Worm (Caenorhabditis elegans) whole organism, young adult: ENCODE results near the gene mtm-5.

Experiments used
- F49E8.2 ChIP-seq: sonication (generic microtip); optimal IDR thresholded peaks from 3 replicates; lab custom pipeline; 2017; ENCODE audit warnings: missing genetic modification characterization, mild to moderate bottlenecking, missing compliant biosample characterization, antibody characterized with exemption, moderate library complexity; ENCODE audit not compliant: insufficient read depth
- K12H6.12 ChIP-seq: fragments of 200-800 bp; sonication (Bioruptor generic); optimal IDR thresholded peaks from 2 replicates; lab custom pipeline; 2018; ENCODE audit warnings: mild to moderate bottlenecking, missing genetic modification characterization, missing compliant biosample characterization
- T07F8.4 ChIP-seq: sonication (generic microtip); optimal IDR thresholded peaks from 2 replicates; lab custom pipeline; 2016; ENCODE audit warnings: mild to moderate bottlenecking, missing genetic modification characterization, moderate library complexity, missing compliant biosample characterization
- Y79H2A.3 ChIP-seq: fragments of 200-800 bp; sonication (Bioruptor generic); conservative IDR thresholded peaks from 2 replicates; pipeline ENCODE4 v1.3.6; 2022; ENCODE audit warnings: missing genetic modification reagents, missing genetic modification characterization, missing compliant biosample characterization
- aptf-3 ChIP-seq: fragments of 200-800 bp; sonication (Bioruptor generic); IDR thresholded peaks from 2 replicates; pipeline ENCODE4 v1.3.6; 2022; ENCODE audit warnings: missing genetic modification characterization, missing compliant biosample characterization
- athp-1 ChIP-seq: sonication (generic microtip); optimal IDR thresholded peaks from 2 replicates; lab custom pipeline; 2017; ENCODE audit warnings: mild to moderate bottlenecking, missing genetic modification characterization, missing compliant biosample characterization
- attf-6 ChIP-seq: fragments of 200-800 bp; sonication (Bioruptor generic); IDR thresholded peaks from 2 replicates; pipeline ENCODE4 v1.3.6; 2022; ENCODE audit warnings: missing genetic modification reagents, missing genetic modification characterization, missing compliant biosample characterization
- cebp-2 ChIP-seq: fragments of 200-800 bp; sonication (Bioruptor generic); IDR thresholded peaks from 2 replicates; pipeline ENCODE4 v1.3.6; 2022; ENCODE audit warnings: missing genetic modification characterization, missing compliant biosample characterization
- ceh-100 ChIP-seq: fragments of 200-800 bp; sonication (Bioruptor generic); IDR thresholded peaks from 2 replicates; pipeline ENCODE4 v1.3.6; 2022; ENCODE audit warnings: missing genetic modification reagents, missing genetic modification characterization, missing compliant biosample characterization
- dox-1 ChIP-seq: fragments of 200-800 bp; sonication (Bioruptor generic); IDR thresholded peaks from 2 replicates; pipeline ENCODE4 v1.3.6; 2022; ENCODE audit warnings: missing genetic modification reagents, missing genetic modification characterization, missing compliant biosample characterization
- efl-1 ChIP-seq: fragments of 150-350 bp; optimal IDR thresholded peaks from 2 replicates; lab custom pipeline; 2014; ENCODE audit warnings: missing biosample characterization, missing genetic modification reagents, missing genetic modification characterization
- egl-44 ChIP-seq: fragments of 200-800 bp; sonication (Bioruptor generic); IDR thresholded peaks from 2 replicates; pipeline ENCODE4 v1.3.6; 2022; ENCODE audit warnings: missing genetic modification reagents, missing genetic modification characterization, missing compliant biosample characterization
- ets-4 ChIP-seq: fragments of 200-800 bp; sonication (Bioruptor generic); optimal IDR thresholded peaks from 2 replicates; lab custom pipeline; 2018; ENCODE audit warnings: mild to moderate bottlenecking, missing genetic modification characterization, missing compliant biosample characterization
- fkh-3 ChIP-seq: sonication (generic microtip); optimal IDR thresholded peaks from 2 replicates; lab custom pipeline; 2016; ENCODE audit warnings: mild to moderate bottlenecking, missing genetic modification characterization, missing compliant biosample characterization
- hmg-20 ChIP-seq: fragments of 200-800 bp; sonication (Bioruptor generic); IDR thresholded peaks from 2 replicates; pipeline ENCODE4 v1.3.6; 2022; ENCODE audit warnings: missing genetic modification reagents, missing genetic modification characterization, missing compliant biosample characterization
- hrde-1 ChIP-seq: sonication (generic microtip); optimal IDR thresholded peaks from 2 replicates; lab custom pipeline; 2016; ENCODE audit warnings: missing genetic modification characterization, mild to moderate bottlenecking, missing compliant biosample characterization, moderate library complexity, missing genotype, missing genetic modification reagents, borderline replicate concordance
- let-526 ChIP-seq: fragments of 200-800 bp; sonication (Bioruptor generic); IDR thresholded peaks from 2 replicates; pipeline ENCODE4 v1.3.6; 2022; ENCODE audit warnings: missing genetic modification reagents, missing genetic modification characterization, missing compliant biosample characterization
- let-607 ChIP-seq, 2 experiments: fragments of 200-800 bp in 1 of 2; sonication (Bioruptor generic) in 1 of 2; sonication (generic microtip) in 1 of 2; optimal IDR thresholded peaks; 2 replicates each; lab custom pipeline; 2016 to 2018; ENCODE audit warnings: mild to moderate bottlenecking in 2 of 2, missing compliant biosample characterization in 2 of 2, missing genetic modification characterization in 2 of 2, moderate library complexity in 2 of 2, missing genotype in 1 of 2
- lsy-27 ChIP-seq: sonication (generic microtip); optimal IDR thresholded peaks from 2 replicates; lab custom pipeline; 2017; ENCODE audit warnings: missing genetic modification characterization, mild to moderate bottlenecking, missing compliant biosample characterization, antibody characterized with exemption, missing genotype, borderline replicate concordance; ENCODE audit not compliant: insufficient read depth
- nfyb-1 ChIP-seq: fragments of 200-800 bp; sonication (Bioruptor generic); IDR thresholded peaks from 2 replicates; pipeline ENCODE4 v1.3.6; 2022; ENCODE audit warnings: missing genetic modification reagents, missing genetic modification characterization, missing compliant biosample characterization
- nhr-80 ChIP-seq: sonication (generic microtip); optimal IDR thresholded peaks from 2 replicates; lab custom pipeline; 2016; ENCODE audit warnings: missing genetic modification characterization, missing compliant biosample characterization
- pbrm-1 ChIP-seq: fragments of 200-800 bp; sonication (Bioruptor generic); IDR thresholded peaks from 2 replicates; pipeline ENCODE4 v1.3.6; 2022; ENCODE audit warnings: missing genetic modification reagents, missing genetic modification characterization, missing compliant biosample characterization
- repo-1 ChIP-seq: sonication (generic microtip); optimal IDR thresholded peaks from 2 replicates; lab custom pipeline; 2017; ENCODE audit warnings: mild to moderate bottlenecking, missing genetic modification characterization, missing compliant biosample characterization
- sdz-38 ChIP-seq: sonication (generic microtip); optimal IDR thresholded peaks from 2 replicates; lab custom pipeline; 2016; ENCODE audit warnings: missing genotype, missing genetic modification characterization, missing compliant biosample characterization
- snpc-4 ChIP-seq, 5 experiments: fragments of 150-350 bp in 1 of 5; sonication (generic microtip) in 4 of 5; optimal IDR thresholded peaks; 2 replicates each; lab custom pipeline; 2014 to 2018; ENCODE audit warnings: missing genetic modification characterization in 5 of 5, missing biosample characterization in 3 of 5, antibody characterized with exemption in 2 of 5, mild to moderate bottlenecking in 2 of 5, missing compliant biosample characterization in 2 of 5, missing genotype in 2 of 5, moderate library complexity in 2 of 5, missing genetic modification reagents in 1 of 5
- tbp1 ChIP-seq: fragments of 200-800 bp; sonication (Bioruptor generic); optimal IDR thresholded peaks from 2 replicates; lab custom pipeline; 2018; ENCODE audit warnings: mild to moderate bottlenecking, missing genetic modification characterization, missing compliant biosample characterization
- tbx-9 ChIP-seq: sonication (generic microtip); optimal IDR thresholded peaks from 2 replicates; lab custom pipeline; 2016; ENCODE audit warnings: borderline replicate concordance, missing genetic modification characterization, inconsistent platforms, missing compliant biosample characterization
- tlf-1 ChIP-seq: fragments of 200-800 bp; sonication (Bioruptor generic); optimal IDR thresholded peaks from 2 replicates; lab custom pipeline; 2018; ENCODE audit warnings: mild to moderate bottlenecking, missing genetic modification characterization, missing compliant biosample characterization
- zfh-2 ChIP-seq: fragments of 200-800 bp; sonication (Bioruptor generic); conservative IDR thresholded peaks from 2 replicates; pipeline ENCODE4 v1.3.6; 2022; ENCODE audit warnings: missing genetic modification reagents, missing genetic modification characterization, missing compliant biosample characterization
- zim-3 ChIP-seq: sonication (generic microtip); optimal IDR thresholded peaks from 2 replicates; lab custom pipeline; 2017; ENCODE audit warnings: mild to moderate bottlenecking, missing genetic modification characterization, moderate library complexity, missing compliant biosample characterization
- ztf-22 ChIP-seq: fragments of 200-800 bp; sonication (Bioruptor generic); optimal IDR thresholded peaks from 2 replicates; lab custom pipeline; 2018; ENCODE audit warnings: mild to moderate bottlenecking, missing genetic modification characterization, moderate library complexity, missing compliant biosample characterization
- ztf-25 ChIP-seq: fragments of 200-800 bp; sonication (Bioruptor generic); IDR thresholded peaks from 2 replicates; pipeline ENCODE4 v1.3.6; 2022; ENCODE audit warnings: missing genetic modification reagents, missing genetic modification characterization, missing compliant biosample characterization
- ztf-3 ChIP-seq: fragments of 200-800 bp; sonication (Bioruptor generic); optimal IDR thresholded peaks from 2 replicates; lab custom pipeline; 2018; ENCODE audit warnings: mild to moderate bottlenecking, missing genetic modification characterization, missing compliant biosample characterization

mtm-5 gene

ce11 chrX:5256999-5257398 lies 13.8 kb upstream of the mtm-5 start, which contains the start of gene nspg-12:
nspg-12 (plus strand) TSS chrX:5257299.
- no peak for TF ChIP-seq hrde-1 (tag; lab: Kevin White, UChicago)
- TF ChIP-seq sdz-38 (tag; lab: Kevin White, UChicago): no peak
- no peak for TF ChIP-seq egl-44 (GFP tag; lab: Robert Waterston, UW)
- no peak for TF ChIP-seq F49E8.2
- no peak for TF ChIP-seq let-526 (GFP tag; lab: Robert Waterston, UW)
- no peak for TF ChIP-seq efl-1
- TF ChIP-seq ztf-22: no peak
- TF ChIP-seq hmg-20 (GFP tag; lab: Robert Waterston, UW): no peak
- no peak for TF ChIP-seq zfh-2
- no peak for TF ChIP-seq lsy-27 (tag; lab: Kevin White, UChicago)
- no peak for TF ChIP-seq T07F8.4 (tag; lab: Kevin White, UChicago)
- no peak for TF ChIP-seq snpc-4 (GFP tag; optimal IDR thresholded peaks at IDR 0.05; lab: Kevin White, UChicago)
- TF ChIP-seq snpc-4 (tag; optimal IDR thresholded peaks at IDR 0.05; lab: Kevin White, UChicago): no peak
- TF ChIP-seq attf-6: no peak
- no peak for TF ChIP-seq tbx-9 (tag; lab: Kevin White, UChicago)
- no peak for TF ChIP-seq pbrm-1 (GFP tag; lab: Robert Waterston, UW)

ce11 chrX:5255320-5255719 lies 12.1 kb upstream of the mtm-5 start:
- TF ChIP-seq ztf-3 (GFP tag; lab: Kevin White, UChicago) (no peak), athp-1 (tag; lab: Kevin White, UChicago) (no peak), nhr-80 (peak; percentile 41), repo-1 (no peak), sdz-38 (tag; lab: Kevin White, UChicago) (no peak), aptf-3 (GFP tag; lab: Robert Waterston, UW) (no peak)
- TF ChIP-seq, all 124 proteins: peak for 1

DNA sequence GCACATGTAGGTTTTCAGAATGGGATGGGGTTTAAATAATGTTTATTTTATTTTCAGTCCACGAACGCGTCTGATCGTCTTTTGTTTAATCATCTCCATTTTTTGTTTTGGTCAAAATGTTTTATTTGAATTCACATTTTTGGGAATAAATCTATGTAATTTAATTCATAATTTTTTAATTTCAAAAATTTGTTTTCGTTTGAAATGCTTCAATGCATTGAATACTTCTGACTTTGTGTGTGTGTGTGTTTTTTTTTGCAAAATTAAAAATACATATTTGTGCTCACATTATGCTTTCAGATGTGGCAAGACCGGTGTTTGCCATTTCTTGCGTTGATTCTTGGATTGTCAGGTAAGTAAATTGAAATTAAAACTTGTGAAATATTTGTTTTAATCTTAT lies 11.7 kb upstream of the mtm-5 start, which contains the start of gene nspg-13:
TSS of gene nspg-13 (plus strand) at position 301 of the 400 bp plus-strand sequence.
- no peak for TF ChIP-seq zim-3
- no peak for TF ChIP-seq ceh-100 (GFP tag; lab: Robert Waterston, UW)
- no peak for TF ChIP-seq tlf-1 (GFP tag; lab: Kevin White, UChicago)
- no peak for TF ChIP-seq ztf-25 (GFP tag; lab: Robert Waterston, UW)
- TF ChIP-seq hmg-20 (GFP tag; lab: Robert Waterston, UW): no peak
- TF ChIP-seq Y79H2A.3 (GFP tag; lab: Robert Waterston, UW): no peak
- TF ChIP-seq K12H6.12: no peak

- TF ChIP-seq cebp-2 (GFP tag; lab: Robert Waterston, UW) (no peak), ets-4 (GFP tag; lab: Kevin White, UChicago) (peak; percentile 8), let-607 (tag; optimal IDR thresholded peaks at IDR 0.05; lab: Kevin White, UChicago) (peak in 1 of 2 experiments; percentile 7), dox-1 (GFP tag; lab: Robert Waterston, UW) (peak; percentile 66), fkh-3 (no peak), snpc-4 (GFP tag; optimal IDR thresholded peaks at IDR 0.05; lab: Kevin White, UChicago) (no peak), snpc-4 (tag; optimal IDR thresholded peaks at IDR 0.05; lab: Kevin White, UChicago) (no peak), tbp1 (peak; percentile 6), nhr-80 (peak; percentile 89), nfyb-1 (GFP tag; lab: Robert Waterston, UW) (0 out of 2 replicates have a peak, but pooled peaks have one; percentile 51)
These were observed 9.6 kb upstream of the mtm-5 start, which contains the start of gene nspg-14 for ce11 chrX:5252798-5253197. nspg-14 (plus strand) TSS chrX:5253047.
